Fruit fly (Drosophila melanogaster) whole organism, larva: ENCODE measurements around the gene DCTN1-p150.

ENCODE experiments used
- noc ChIP-seq: fragments of 200-800 bp; sonication (Bioruptor generic); optimal IDR thresholded peaks from 3 replicates; lab custom pipeline; 2019; ENCODE audit warnings: missing biosample characterization, mild to moderate bottlenecking, missing genetic modification characterization, moderate library complexity

DCTN1-p150 gene

dm6 chr3L:13957212-13957668 lies 28.1 kb downstream of the DCTN1-p150 start:
- TF ChIP-seq noc (tag; lab: Kevin White, UChicago) = peak; percentile 54

- TF ChIP-seq noc (tag; lab: Kevin White, UChicago) = no peak
Observed at dm6 chr3L:13957789-13958188, 28.6 kb downstream of the DCTN1-p150 start.

- TF ChIP-seq noc (tag; lab: Kevin White, UChicago) = no peak
Observed at dm6 chr3L:13964635-13965501, 35.7 kb downstream of the DCTN1-p150 start, which contains the start of the genes Meics, Nxf3 and ssp2. Gene Meics, minus strand, starts transcription at chr3L:13964702. Gene Nxf3, plus strand, starts transcription at chr3L:13965203. Gene ssp2, plus strand, starts transcription at chr3L:13965203.

DNA sequence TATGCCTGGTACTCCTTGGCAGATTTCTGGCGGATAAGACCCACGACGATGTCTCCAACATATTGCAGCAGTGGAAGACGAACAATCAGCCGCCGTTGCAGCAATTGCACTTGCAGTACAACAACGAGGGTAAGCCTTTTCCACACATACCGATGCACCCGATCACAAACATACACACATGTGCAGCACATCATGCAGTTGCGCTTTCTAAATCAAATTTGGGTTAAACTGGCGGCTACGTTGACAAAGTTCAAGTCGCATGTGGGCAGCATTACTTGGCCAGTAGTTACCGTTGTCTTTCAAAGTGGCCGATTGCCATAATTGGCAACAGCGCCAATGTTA lies 36.3 kb downstream of the DCTN1-p150 start:
- no peak for TF ChIP-seq noc (tag; lab: Kevin White, UChicago)

dm6 chr3L:13973377-13974111 lies 44.4 kb downstream of the DCTN1-p150 start, which contains the start of the genes CG13738 and Hsc70-1:
Gene CG13738, minus strand, starts transcription at chr3L:13973477.
Gene Hsc70-1, plus strand, starts transcription at chr3L:13974061.
- no peak for TF ChIP-seq noc (tag; lab: Kevin White, UChicago)

dm6 chr3L:13982516-13982915 lies 53.3 kb downstream of the DCTN1-p150 start:
- TF ChIP-seq noc (tag; lab: Kevin White, UChicago) = no peak
